Worm (Caenorhabditis elegans) whole organism, L2 larva: ENCODE measurements around the gene R05D3.8.
"Not testable (repeated sequence)": the region's sequence is repeated elsewhere in the genome, so short reads cannot be mapped to it uniquely, and the experiment has no call there.

Experiments
- C34F6.9 ChIP-seq: fragments of 150-350 bp; optimal IDR thresholded peaks from 2 replicates; lab custom pipeline; 2014; ENCODE audit warnings: missing biosample characterization, missing genetic modification characterization
- F13H6.1 ChIP-seq: sonication (generic microtip); optimal IDR thresholded peaks from 2 replicates; lab custom pipeline; 2016; ENCODE audit warnings: missing genetic modification characterization, missing compliant biosample characterization
- R02D3.7 ChIP-seq: fragments of 150-350 bp; optimal IDR thresholded peaks from 2 replicates; lab custom pipeline; 2014; ENCODE audit warnings: missing biosample characterization, missing genetic modification characterization
- Y55F3AM.14 ChIP-seq: fragments of 200-800 bp; sonication (Bioruptor generic); optimal IDR thresholded peaks from 2 replicates; lab custom pipeline; 2018; ENCODE audit warnings: mild to moderate bottlenecking, missing genetic modification characterization, missing compliant biosample characterization
- ZK546.5 ChIP-seq: sonication (generic microtip); optimal IDR thresholded peaks from 2 replicates; lab custom pipeline; 2017; ENCODE audit warnings: missing biosample characterization, missing genetic modification characterization
- alr-1 ChIP-seq: fragments of 150-350 bp; optimal IDR thresholded peaks from 2 replicates; lab custom pipeline; 2014; ENCODE audit warnings: missing biosample characterization, missing genetic modification characterization
- aly-2 ChIP-seq: fragments of 150-350 bp; optimal IDR thresholded peaks from 2 replicates; lab custom pipeline; 2014; ENCODE audit warnings: missing biosample characterization, missing genetic modification characterization
- crh-2 ChIP-seq: sonication (generic microtip); optimal IDR thresholded peaks from 2 replicates; lab custom pipeline; 2017; ENCODE audit warnings: missing biosample characterization, missing genetic modification characterization
- dmd-4 ChIP-seq: sonication (generic microtip); optimal IDR thresholded peaks from 2 replicates; lab custom pipeline; 2017; ENCODE audit warnings: missing biosample characterization, missing genetic modification characterization
- elt-1 ChIP-seq: fragments of 150-350 bp; optimal IDR thresholded peaks from 2 replicates; lab custom pipeline; 2014; ENCODE audit warnings: missing biosample characterization, missing genetic modification characterization
- elt-3 ChIP-seq: sonication (generic microtip); optimal IDR thresholded peaks from 2 replicates; lab custom pipeline; 2017; ENCODE audit warnings: missing biosample characterization, missing genetic modification characterization
- fos-1 ChIP-seq: fragments of 150-350 bp; optimal IDR thresholded peaks from 2 replicates; lab custom pipeline; 2014; ENCODE audit warnings: missing biosample characterization, missing genetic modification characterization
- gmeb-1 ChIP-seq: fragments of 150-350 bp; optimal IDR thresholded peaks from 2 replicates; lab custom pipeline; 2014; ENCODE audit warnings: missing biosample characterization, missing genetic modification characterization
- lin-39 ChIP-seq: fragments of 150-350 bp; optimal IDR thresholded peaks from 2 replicates; lab custom pipeline; 2014; ENCODE audit warnings: missing biosample characterization, missing genetic modification reagents, missing genetic modification characterization
- lsy-2 ChIP-seq, 2 experiments: fragments of 150-350 bp in 1 of 2; sonication (generic microtip) in 1 of 2; optimal IDR thresholded peaks; 2 replicates each; lab custom pipeline; 2014 to 2017; ENCODE audit warnings: missing biosample characterization in 2 of 2, missing genetic modification characterization in 2 of 2
- mdl-1 ChIP-seq, 2 experiments: fragments of 150-350 bp in 1 of 2; sonication (generic microtip) in 1 of 2; optimal IDR thresholded peaks; 2 replicates each; lab custom pipeline; 2017; ENCODE audit warnings: missing biosample characterization in 2 of 2, missing genetic modification characterization in 2 of 2
- nhr-10 ChIP-seq: sonication (generic microtip); optimal IDR thresholded peaks from 2 replicates; lab custom pipeline; 2017; ENCODE audit warnings: missing biosample characterization, missing genetic modification characterization
- nhr-12 ChIP-seq: fragments of 150-350 bp; optimal IDR thresholded peaks from 2 replicates; lab custom pipeline; 2014; ENCODE audit warnings: missing biosample characterization, missing genetic modification characterization
- nhr-129 ChIP-seq: fragments of 150-350 bp; optimal IDR thresholded peaks from 2 replicates; lab custom pipeline; 2014; ENCODE audit warnings: missing biosample characterization, missing genetic modification characterization
- nhr-21 ChIP-seq: fragments of 150-350 bp; optimal IDR thresholded peaks from 2 replicates; lab custom pipeline; 2014; ENCODE audit warnings: missing biosample characterization, missing genetic modification characterization
- nhr-23 ChIP-seq: fragments of 150-350 bp; optimal IDR thresholded peaks from 2 replicates; lab custom pipeline; 2014; ENCODE audit warnings: missing biosample characterization, missing genetic modification reagents, missing genetic modification characterization
- nhr-237 ChIP-seq: fragments of 150-350 bp; optimal IDR thresholded peaks from 2 replicates; lab custom pipeline; 2014; ENCODE audit warnings: missing biosample characterization, missing genetic modification characterization
- nhr-6 ChIP-seq: fragments of 150-350 bp; optimal IDR thresholded peaks from 2 replicates; lab custom pipeline; 2014; ENCODE audit warnings: missing biosample characterization, missing genetic modification characterization
- peb-1 ChIP-seq: fragments of 150-350 bp; optimal IDR thresholded peaks from 2 replicates; lab custom pipeline; 2014; ENCODE audit warnings: missing biosample characterization, missing genetic modification characterization
- skn-1 ChIP-seq: sonication (generic microtip); optimal IDR thresholded peaks from 2 replicates; lab custom pipeline; 2017; ENCODE audit warnings: missing biosample characterization, missing genetic modification characterization
- sma-3 ChIP-seq: sonication (generic microtip); optimal IDR thresholded peaks from 2 replicates; lab custom pipeline; 2016; ENCODE audit warnings: missing genetic modification reagents, missing genetic modification characterization, missing compliant biosample characterization
- snpc-4 ChIP-seq: fragments of 150-350 bp; optimal IDR thresholded peaks from 2 replicates; lab custom pipeline; 2014; ENCODE audit warnings: missing biosample characterization, missing genetic modification characterization
- unc-39 ChIP-seq: fragments of 150-350 bp; optimal IDR thresholded peaks from 2 replicates; lab custom pipeline; 2014; ENCODE audit warnings: missing biosample characterization, missing genetic modification characterization
- unc-55 ChIP-seq: fragments of 150-350 bp; sonication (generic microtip); optimal IDR thresholded peaks from 3 replicates; lab custom pipeline; 2014; ENCODE audit warnings: missing biosample characterization, missing genetic modification reagents, missing genetic modification characterization
- unc-62 ChIP-seq: fragments of 150-350 bp; optimal IDR thresholded peaks from 2 replicates; lab custom pipeline; 2014; ENCODE audit warnings: missing biosample characterization, missing genetic modification reagents, missing genetic modification characterization
- zag-1 ChIP-seq: fragments of 150-350 bp; optimal IDR thresholded peaks from 2 replicates; lab custom pipeline; 2014; ENCODE audit warnings: missing biosample characterization, missing genetic modification characterization
- ztf-1 ChIP-seq: fragments of 200-800 bp; sonication (Bioruptor generic); conservative IDR thresholded peaks from 2 replicates; pipeline ENCODE4 v1.3.6; 2022; ENCODE audit warnings: missing genetic modification characterization, missing compliant biosample characterization
- ztf-11 ChIP-seq: sonication (generic microtip); optimal IDR thresholded peaks from 2 replicates; lab custom pipeline; 2017; ENCODE audit warnings: missing biosample characterization, missing genetic modification characterization

Gene R05D3.8

ce11 chrIII:8347822-8348221, 10.3 kb downstream of the R05D3.8 start, which contains the start of gene clc-29:
TSS of gene clc-29 (minus strand) at chrIII:8347922.
- TF ChIP-seq C34F6.9, nhr-10, F13H6.1 (tag; lab: Kevin White, UChicago): not testable (repeated sequence)

- TF ChIP-seq nhr-6 (tag; lab: Kevin White, UChicago); nhr-10 (tag; lab: Kevin White, UChicago); unc-62 (GFP tag; lab: Kevin White, UChicago): not testable (repeated sequence)
Observed at ce11 chrIII:8344283-8344682, 13.8 kb downstream of the R05D3.8 start, which contains the start of gene ZC262.7. TSS of gene ZC262.7 (minus strand) at chrIII:8344336.

DNA sequence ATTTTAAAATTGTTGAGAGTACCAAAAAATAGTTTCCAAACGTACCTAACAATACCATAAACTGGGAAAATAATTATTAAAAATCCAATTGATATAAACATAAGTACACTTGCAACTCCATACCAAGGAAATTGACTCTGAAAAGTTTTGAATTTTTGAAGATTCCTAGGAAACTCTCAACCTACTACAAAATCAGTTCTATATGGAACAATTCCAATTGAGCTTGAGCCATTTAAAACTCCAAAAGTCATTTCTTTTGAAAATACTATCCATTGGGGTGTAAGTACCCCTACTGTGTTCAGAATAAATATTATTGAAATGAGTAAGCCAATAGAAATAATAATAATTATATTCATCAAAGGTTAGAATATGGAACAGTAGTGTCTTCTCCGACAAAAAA, 18.8 kb downstream of the R05D3.8 start, which contains the start of gene clc-28:
Gene clc-28 (minus strand): TSS at position 101 of the 400 bp plus-strand sequence.
- not testable (repeated sequence) for TF ChIP-seq elt-3 (tag; lab: Kevin White, UChicago); alr-1 (tag; lab: Kevin White, UChicago); elt-1

DNA sequence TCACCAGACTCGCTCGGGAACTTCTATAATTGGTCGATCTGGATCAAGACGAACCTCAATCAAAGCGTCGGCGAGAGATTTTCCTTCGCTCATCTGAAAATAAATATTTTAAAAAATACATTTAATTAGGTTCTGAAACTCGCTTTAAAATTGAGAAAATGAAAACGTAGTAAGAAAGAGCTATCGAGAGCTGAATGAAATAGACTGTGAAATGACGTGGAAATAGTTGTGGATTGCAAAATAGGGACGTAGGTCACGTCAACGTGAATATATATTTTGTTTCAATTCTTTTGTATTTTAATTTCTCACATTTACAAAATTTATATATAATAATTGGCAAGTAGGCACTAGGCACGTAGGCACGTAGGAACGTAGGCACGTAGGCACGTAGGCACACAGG, 23.7 kb downstream of the R05D3.8 start, which contains the start of gene ZC262.4:
Gene ZC262.4 (minus strand): TSS at position 101 of the 400 bp plus-strand sequence.
- TF ChIP-seq alr-1 (tag; lab: Kevin White, UChicago) = no peak

DNA sequence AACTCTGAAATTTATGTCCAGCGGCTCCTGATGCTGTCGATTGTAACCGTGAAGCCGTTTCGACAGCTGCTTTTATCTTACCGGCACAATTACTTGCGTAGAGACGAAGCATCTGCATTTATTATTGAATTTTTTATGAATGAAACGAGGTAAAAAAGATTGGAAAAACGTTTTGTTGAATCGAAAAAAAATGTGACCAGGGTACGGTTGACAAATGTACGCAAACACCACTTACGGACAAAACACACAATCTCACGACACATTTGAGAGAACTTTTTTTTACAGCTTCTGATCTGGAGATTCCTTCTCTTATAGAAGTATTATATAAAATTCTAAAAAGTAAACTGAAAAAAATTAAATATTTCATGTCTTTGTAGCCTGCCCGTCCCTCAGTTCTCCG, 26.3 kb downstream of the R05D3.8 start, which contains the start of the genes mrps-18A and ZC262.2:
Gene mrps-18A (minus strand): TSS at position 141 of the 400 bp plus-strand sequence.
Gene ZC262.2 (plus strand): TSS at position 284 of the 400 bp plus-strand sequence.
- TF ChIP-seq ztf-1 (GFP tag; lab: Robert Waterston, UW) (no peak), skn-1 (tag; lab: Kevin White, UChicago) (no peak), lin-39 (tag; lab: Kevin White, UChicago) (no peak), fos-1 (tag; lab: Kevin White, UChicago) (no peak), peb-1 (tag; lab: Kevin White, UChicago) (no peak), R02D3.7 (no peak), sma-3 (no peak), nhr-129 (tag; lab: Kevin White, UChicago) (peak; percentile 21), snpc-4 (no peak), unc-39 (tag; lab: Kevin White, UChicago) (no peak), unc-55 (no peak), nhr-6 (tag; lab: Kevin White, UChicago) (no peak), elt-1 (no peak), aly-2 (no peak), gmeb-1 (tag; lab: Kevin White, UChicago) (no peak), alr-1 (tag; lab: Kevin White, UChicago) (no peak), C34F6.9 (tag; lab: Kevin White, UChicago) (peak; percentile 31), mdl-1 (tag; optimal IDR thresholded peaks at IDR 0.05; lab: Kevin White, UChicago) (no peak), dmd-4 (tag; lab: Kevin White, UChicago) (no peak), nhr-237 (no peak), elt-3 (tag; lab: Kevin White, UChicago) (no peak), lsy-2 (tag; optimal IDR thresholded peaks at IDR 0.05; lab: Kevin White, UChicago) (peak; percentile 73 to 97)

- TF ChIP-seq nhr-10 (tag; lab: Kevin White, UChicago) (no peak), fos-1 (tag; lab: Kevin White, UChicago) (no peak), ZK546.5 (tag; lab: Kevin White, UChicago) (no peak), elt-1 (no peak), nhr-6 (tag; lab: Kevin White, UChicago) (no peak), alr-1 (tag; lab: Kevin White, UChicago) (no peak), ztf-11 (tag; lab: Kevin White, UChicago) (no peak), dmd-4 (tag; lab: Kevin White, UChicago) (no peak), nhr-129 (tag; lab: Kevin White, UChicago) (no peak), nhr-12 (tag; lab: Kevin White, UChicago) (no peak), nhr-23 (tag; lab: Kevin White, UChicago) (no peak), nhr-21 (no peak), ztf-1 (GFP tag; lab: Robert Waterston, UW) (no peak), zag-1 (tag; lab: Kevin White, UChicago) (no peak), sma-3 (no peak), elt-3 (tag; lab: Kevin White, UChicago) (no peak), crh-2 (tag; lab: Kevin White, UChicago) (no peak), Y55F3AM.14 (GFP tag; lab: Kevin White, UChicago) (no peak), unc-55 (no peak)
- TF ChIP-seq, all 48 proteins: peak for 0
Observed at ce11 chrIII:8331211-8331610, 26.9 kb downstream of the R05D3.8 start, which contains the start of gene iglr-2. TSS of gene iglr-2 (minus strand) at chrIII:8331311.
